Worm (Caenorhabditis elegans) whole organism, L1 larva: ENCODE measurements around the gene mxl-2.

Experiments used
- F16B12.6 ChIP-seq: fragments of 150-350 bp; optimal IDR thresholded peaks from 2 replicates; lab custom pipeline; 2014; ENCODE audit warnings: missing biosample characterization, missing genetic modification characterization
- aha-1 ChIP-seq: fragments of 150-350 bp; optimal IDR thresholded peaks from 2 replicates; lab custom pipeline; 2014; ENCODE audit warnings: missing biosample characterization, missing genetic modification characterization
- alr-1 ChIP-seq: fragments of 200-800 bp; sonication (Bioruptor generic); optimal IDR thresholded peaks from 2 replicates; lab custom pipeline; 2018; ENCODE audit warnings: borderline replicate concordance, mild to moderate bottlenecking, missing genetic modification characterization, missing compliant biosample characterization
- ama-1 ChIP-seq: fragments of 150-350 bp; optimal IDR thresholded peaks from 2 replicates; lab custom pipeline; 2014
- ceh-63 ChIP-seq: fragments of 200-800 bp; sonication (Bioruptor generic); optimal IDR thresholded peaks from 2 replicates; lab custom pipeline; 2018; ENCODE audit warnings: mild to moderate bottlenecking, missing genetic modification characterization, missing compliant biosample characterization
- ceh-8 ChIP-seq: fragments of 200-800 bp; sonication (Bioruptor generic); optimal IDR thresholded peaks from 2 replicates; lab custom pipeline; 2018; ENCODE audit warnings: mild to moderate bottlenecking, missing genetic modification characterization, moderate library complexity, missing compliant biosample characterization
- ceh-90 ChIP-seq: sonication (generic microtip); optimal IDR thresholded peaks from 2 replicates; lab custom pipeline; 2016; ENCODE audit warnings: missing genetic modification characterization, missing compliant biosample characterization
- ces-1 ChIP-seq: fragments of 150-350 bp; optimal IDR thresholded peaks from 2 replicates; lab custom pipeline; 2014; ENCODE audit warnings: missing biosample characterization, missing genetic modification reagents, missing genetic modification characterization
- efl-1 ChIP-seq, 4 experiments: fragments of 150-350 bp; optimal IDR thresholded peaks in 3 of 4; peaks in 1 of 4; 1 replicate in 1 of 4; 2 replicates in 3 of 4; lab custom pipeline; 2014; ENCODE audit warnings: missing biosample characterization in 2 of 4, missing genetic modification characterization in 2 of 4, missing genetic modification reagents in 2 of 4
- efl-3 ChIP-seq: fragments of 200-800 bp; sonication (Bioruptor generic); optimal IDR thresholded peaks from 2 replicates; lab custom pipeline; 2018; ENCODE audit warnings: mild to moderate bottlenecking, missing genetic modification characterization, missing compliant biosample characterization
- egl-13 ChIP-seq: sonication (generic microtip); optimal IDR thresholded peaks from 2 replicates; lab custom pipeline; 2016; ENCODE audit warnings: missing genotype, missing genetic modification reagents, missing genetic modification characterization, missing compliant biosample characterization
- elt-2 ChIP-seq: sonication (generic microtip); optimal IDR thresholded peaks from 2 replicates; lab custom pipeline; 2016; ENCODE audit warnings: missing genetic modification characterization, mild to moderate bottlenecking, inconsistent platforms, missing compliant biosample characterization, missing genetic modification reagents
- elt-3 ChIP-seq, 6 experiments: fragments of 150-350 bp in 1 of 6; sonication (generic microtip); optimal IDR thresholded peaks; 2 replicates each; lab custom pipeline; 2017 to 2018; ENCODE audit warnings: missing biosample characterization in 6 of 6, missing genetic modification characterization in 6 of 6, inconsistent platforms in 1 of 6
- fkh-8 ChIP-seq: sonication (generic microtip); optimal IDR thresholded peaks from 2 replicates; lab custom pipeline; 2016; ENCODE audit warnings: mild to moderate bottlenecking, missing genetic modification characterization, missing compliant biosample characterization
- grh-1 ChIP-seq: fragments of 200-800 bp; sonication (Bioruptor generic); IDR thresholded peaks from 2 replicates; pipeline ENCODE4 v1.3.6; 2022; ENCODE audit warnings: missing genetic modification reagents, missing genetic modification characterization, missing compliant biosample characterization
- hpl-2 ChIP-seq: fragments of 150-350 bp; optimal IDR thresholded peaks from 2 replicates; lab custom pipeline; 2014; ENCODE audit warnings: missing biosample characterization, missing genetic modification reagents, missing genetic modification characterization
- isw-1 ChIP-seq: fragments of 200-800 bp; sonication (Bioruptor generic); IDR thresholded peaks from 2 replicates; pipeline ENCODE4 v1.3.6; 2022; ENCODE audit warnings: missing genetic modification characterization, missing compliant biosample characterization
- lin-35 ChIP-seq, 2 experiments: fragments of 150-350 bp; optimal IDR thresholded peaks; 2 replicates each; lab custom pipeline; 2014; ENCODE audit warnings: missing biosample characterization in 2 of 2, missing genetic modification characterization in 2 of 2, missing genetic modification reagents in 2 of 2
- lin-39 ChIP-seq: fragments of 150-350 bp; optimal IDR thresholded peaks from 2 replicates; lab custom pipeline; 2014; ENCODE audit warnings: missing biosample characterization, missing genetic modification reagents, missing genetic modification characterization
- mab-9 ChIP-seq: fragments of 200-800 bp; sonication (Bioruptor generic); IDR thresholded peaks from 2 replicates; pipeline ENCODE4 v1.3.6; 2022; ENCODE audit warnings: missing genetic modification reagents, missing genetic modification characterization, missing compliant biosample characterization
- mep-1 ChIP-seq: fragments of 150-350 bp; optimal IDR thresholded peaks from 2 replicates; lab custom pipeline; 2014; ENCODE audit warnings: missing biosample characterization, missing genetic modification characterization
- nhr-19 ChIP-seq: fragments of 200-800 bp; sonication (Bioruptor generic); conservative IDR thresholded peaks from 2 replicates; pipeline ENCODE4 v1.3.6; 2022; ENCODE audit warnings: missing genetic modification characterization, missing compliant biosample characterization
- nhr-90 ChIP-seq: sonication (generic microtip); optimal IDR thresholded peaks from 2 replicates; lab custom pipeline; 2016; ENCODE audit warnings: mild to moderate bottlenecking, missing genetic modification characterization, missing compliant biosample characterization; ENCODE audit not compliant: poor library complexity
- rnt-1 ChIP-seq: sonication (generic microtip); optimal IDR thresholded peaks from 2 replicates; lab custom pipeline; 2016; ENCODE audit warnings: mild to moderate bottlenecking, missing genetic modification characterization, moderate library complexity, missing compliant biosample characterization
- snu-23 ChIP-seq: sonication (generic microtip); optimal IDR thresholded peaks from 2 replicates; lab custom pipeline; 2016; ENCODE audit warnings: missing genetic modification characterization, missing compliant biosample characterization
- swsn-7 ChIP-seq: sonication (generic microtip); optimal IDR thresholded peaks from 2 replicates; lab custom pipeline; 2016; ENCODE audit warnings: missing genetic modification characterization, missing compliant biosample characterization
- unc-130 ChIP-seq: fragments of 150-350 bp; optimal IDR thresholded peaks from 2 replicates; lab custom pipeline; 2017; ENCODE audit warnings: missing biosample characterization, missing genetic modification characterization, inconsistent platforms
- unc-30 ChIP-seq: sonication (generic microtip); optimal IDR thresholded peaks from 2 replicates; lab custom pipeline; 2017; ENCODE audit warnings: missing biosample characterization, missing genetic modification characterization
- unc-62 ChIP-seq: fragments of 150-350 bp; optimal IDR thresholded peaks from 2 replicates; lab custom pipeline; 2014; ENCODE audit warnings: missing biosample characterization, missing genetic modification reagents, missing genetic modification characterization
- unc-86 ChIP-seq: sonication (generic microtip); optimal IDR thresholded peaks from 2 replicates; lab custom pipeline; 2016; ENCODE audit warnings: missing genetic modification characterization, missing compliant biosample characterization
- unc-98 ChIP-seq: fragments of 200-800 bp; sonication (Bioruptor generic); IDR thresholded peaks from 2 replicates; pipeline ENCODE4 v1.3.6; 2022; ENCODE audit warnings: missing genetic modification characterization, missing compliant biosample characterization
- vab-15 ChIP-seq: sonication (generic microtip); optimal IDR thresholded peaks from 2 replicates; lab custom pipeline; 2017; ENCODE audit warnings: missing genotype, mild to moderate bottlenecking, missing genetic modification characterization, missing compliant biosample characterization
- zip-4 ChIP-seq: fragments of 200-800 bp; sonication (Bioruptor generic); optimal IDR thresholded peaks from 2 replicates; lab custom pipeline; 2018; ENCODE audit warnings: mild to moderate bottlenecking, missing genetic modification characterization, moderate library complexity, missing compliant biosample characterization
- ztf-11 ChIP-seq, 2 experiments: sonication (generic microtip); optimal IDR thresholded peaks; 2 replicates each; lab custom pipeline; 2016 to 2017; ENCODE audit warnings: missing genetic modification characterization in 2 of 2, missing biosample characterization in 1 of 2, missing compliant biosample characterization in 1 of 2

Gene mxl-2

ce11 chrIII:151084-151483, 36.8 kb downstream of the mxl-2 start:
- TF ChIP-seq F16B12.6 (tag; lab: Kevin White, UChicago) (no peak), rnt-1 (tag; lab: Kevin White, UChicago) (no peak), lin-39 (tag; lab: Kevin White, UChicago) (no peak), vab-15 (tag; lab: Kevin White, UChicago) (no peak), aha-1 (tag; lab: Kevin White, UChicago) (no peak), ceh-63 (no peak), ceh-8 (GFP tag; lab: Kevin White, UChicago) (no peak), mep-1 (tag; lab: Kevin White, UChicago) (no peak), ama-1 (no peak), unc-98 (GFP tag; lab: Robert Waterston, UW) (no peak), zip-4 (no peak), nhr-19 (GFP tag; lab: Robert Waterston, UW) (no peak), isw-1 (GFP tag; lab: Robert Waterston, UW) (no peak), unc-86 (no peak), swsn-7 (tag; lab: Kevin White, UChicago) (no peak), efl-3 (no peak), unc-130 (tag; lab: Kevin White, UChicago) (no peak)

- TF ChIP-seq alr-1 (tag; lab: Kevin White, UChicago) (no peak), efl-1 (optimal IDR thresholded peaks at IDR 0.05; lab: Kevin White, UChicago) (no peak), efl-1 (GFP tag; optimal IDR thresholded peaks at IDR 0.05 in 1 of 2; lab: Kevin White, UChicago) (peak in 1 of 2 experiments; percentile 69)
- TF ChIP-seq, all 84 proteins: peak for 1
These were observed 38.8 kb downstream of the mxl-2 start for ce11 chrIII:149132-149531.

ce11 chrIII:147570-148076, 40.3 kb downstream of the mxl-2 start, which contains the start of gene sqst-5:
TSS of gene sqst-5 (minus strand) at chrIII:147620.
- TF ChIP-seq elt-2 (tag; lab: Kevin White, UChicago) (peak; percentile 36), unc-30 (tag; lab: Kevin White, UChicago) (no peak)

- no peak for TF ChIP-seq unc-86
- TF ChIP-seq nhr-90, result no peak
- TF ChIP-seq elt-2 (tag; lab: Kevin White, UChicago), result no peak
- TF ChIP-seq unc-30 (tag; lab: Kevin White, UChicago), result no peak
- TF ChIP-seq ceh-8 (GFP tag; lab: Kevin White, UChicago), result no peak
- TF ChIP-seq fkh-8 (tag; lab: Kevin White, UChicago), result no peak
- TF ChIP-seq aha-1 (tag; lab: Kevin White, UChicago), result no peak
- TF ChIP-seq unc-62 (GFP tag; lab: Kevin White, UChicago), result no peak
- TF ChIP-seq, all 84 proteins: peak for 0
These were observed 41.6 kb downstream of the mxl-2 start, which contains the start of gene fbxb-84 for ce11 chrIII:146369-146768. TSS of gene fbxb-84 (minus strand) at chrIII:146469.

- TF ChIP-seq ztf-11 (tag; optimal IDR thresholded peaks at IDR 0.05; lab: Kevin White, UChicago) (no peak), ceh-90 (tag; lab: Kevin White, UChicago) (no peak), snu-23 (GFP tag; lab: Kevin White, UChicago) (no peak), alr-1 (tag; lab: Kevin White, UChicago) (no peak), lin-35 (GFP tag; optimal IDR thresholded peaks at IDR 0.05; lab: Kevin White, UChicago) (no peak), F16B12.6 (tag; lab: Kevin White, UChicago) (no peak), elt-2 (tag; lab: Kevin White, UChicago) (no peak), lin-39 (tag; lab: Kevin White, UChicago) (no peak), unc-30 (tag; lab: Kevin White, UChicago) (no peak), mab-9 (no peak), vab-15 (tag; lab: Kevin White, UChicago) (no peak), unc-130 (tag; lab: Kevin White, UChicago) (no peak), grh-1 (GFP tag; lab: Robert Waterston, UW) (no peak), ces-1 (GFP tag; lab: Kevin White, UChicago) (no peak), egl-13 (tag; lab: Kevin White, UChicago) (no peak), elt-3 (tag; optimal IDR thresholded peaks at IDR 0.05; lab: Kevin White, UChicago) (no peak), hpl-2 (GFP tag; lab: Kevin White, UChicago) (no peak)
- TF ChIP-seq, all 84 proteins: peak for 0
These were observed 42.9 kb downstream of the mxl-2 start, which contains the start of the genes T17A3.12 and fbxb-83 for ce11 chrIII:145078-145477. TSS of gene T17A3.12 (minus strand) at chrIII:145178. TSS of gene fbxb-83 (minus strand) at chrIII:145211.
